Worm (Caenorhabditis elegans) whole organism, midembryonic: Measurements from ENCODE around the gene oac-22.

ENCODE experiments used
- T22C8.4 ChIP-seq: fragments of 200-800 bp; sonication (Bioruptor generic); IDR thresholded peaks from 2 replicates; pipeline ENCODE4 v1.3.6; 2022; ENCODE audit warnings: missing genetic modification characterization, missing compliant biosample characterization
- cog-1 ChIP-seq: sonication (generic microtip); optimal IDR thresholded peaks from 2 replicates; lab custom pipeline; 2016; ENCODE audit warnings: missing genetic modification characterization, missing compliant biosample characterization
- flt-1 ChIP-seq: fragments of 200-800 bp; sonication (Bioruptor generic); IDR thresholded peaks from 2 replicates; pipeline ENCODE4 v1.3.6; 2022; ENCODE audit warnings: missing genetic modification characterization, missing compliant biosample characterization
- klf-2 ChIP-seq: fragments of 200-800 bp; sonication (Bioruptor generic); conservative IDR thresholded peaks from 2 replicates; pipeline ENCODE4 v1.3.6; 2022; ENCODE audit warnings: missing genetic modification reagents, missing genetic modification characterization, missing compliant biosample characterization
- med-1 ChIP-seq: sonication (generic microtip); optimal IDR thresholded peaks from 2 replicates; lab custom pipeline; 2017; ENCODE audit warnings: missing genetic modification characterization, mild to moderate bottlenecking, missing compliant biosample characterization, antibody characterized with exemption, missing genetic modification reagents; ENCODE audit not compliant: insufficient read depth
- ref-1 ChIP-seq: fragments of 200-800 bp; sonication (Bioruptor generic); conservative IDR thresholded peaks from 2 replicates; pipeline ENCODE4 v1.3.6; 2022; ENCODE audit warnings: missing genetic modification reagents, missing genetic modification characterization, missing compliant biosample characterization
- tab-1 ChIP-seq: fragments of 200-800 bp; sonication (Bioruptor generic); IDR thresholded peaks from 2 replicates; pipeline ENCODE4 v1.3.6; 2022; ENCODE audit warnings: missing genetic modification characterization, missing compliant biosample characterization
- ztf-23 ChIP-seq: fragments of 200-800 bp; sonication (Bioruptor generic); IDR thresholded peaks from 2 replicates; pipeline ENCODE4 v1.3.6; 2022; ENCODE audit warnings: missing genetic modification reagents, missing genetic modification characterization, missing compliant biosample characterization
- ztf-29 ChIP-seq: fragments of 200-800 bp; sonication (Bioruptor generic); IDR thresholded peaks from 2 replicates; pipeline ENCODE4 v1.3.6; 2022; ENCODE audit warnings: missing genetic modification reagents, missing genetic modification characterization, missing compliant biosample characterization

DNA sequence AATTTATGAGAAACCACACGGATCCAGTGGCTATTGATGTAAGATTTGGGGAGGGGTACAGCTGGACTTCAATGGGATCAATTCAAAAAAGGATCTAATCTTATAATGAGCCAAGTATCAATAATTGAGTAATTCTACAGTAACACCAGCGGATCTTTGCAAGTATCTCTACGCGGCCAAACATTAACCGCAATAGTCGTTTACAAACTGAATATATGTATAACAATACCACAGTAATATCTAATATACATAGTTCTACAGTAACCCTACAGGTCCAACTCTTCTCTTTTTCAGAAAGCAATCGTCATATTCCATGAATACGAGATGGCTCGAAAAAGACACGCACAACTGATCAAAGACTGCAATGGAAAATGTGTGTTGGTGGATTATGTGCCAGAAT lies 6.6 kb downstream of the oac-22 start, which contains the start of gene F56D6.9:
- TF ChIP-seq flt-1 (GFP tag; lab: Robert Waterston, UW): no peak
- no peak for TF ChIP-seq med-1 (GFP tag; lab: Kevin White, UChicago)
- TF ChIP-seq T22C8.4 (GFP tag; lab: Robert Waterston, UW): no peak
- no peak for TF ChIP-seq ref-1
- TF ChIP-seq klf-2: no peak
- TF ChIP-seq tab-1 (GFP tag; lab: Robert Waterston, UW): no peak
- TF ChIP-seq ztf-23 (GFP tag; lab: Robert Waterston, UW): no peak
- no peak for TF ChIP-seq ztf-29
- TF ChIP-seq cog-1: no peak
